Fruit fly (Drosophila melanogaster) whole organism, embryonic: ENCODE data around the gene CG9483.

Source experiments
- Atf3 ChIP-seq: fragments of 200-800 bp; sonication (Bioruptor generic); optimal IDR thresholded peaks from 3 replicates; lab custom pipeline; 2016; ENCODE audit warnings: missing biosample characterization, missing genetic modification characterization
- CG10274 ChIP-seq: fragments of 200-800 bp; sonication (Bioruptor generic); optimal IDR thresholded peaks from 3 replicates; lab custom pipeline; 2017; ENCODE audit warnings: missing biosample characterization, mild to moderate bottlenecking, missing genetic modification characterization
- CG10431 ChIP-seq: fragments of 200-800 bp; sonication (Bioruptor generic); optimal IDR thresholded peaks from 3 replicates; lab custom pipeline; 2018; ENCODE audit warnings: missing biosample characterization, mild to moderate bottlenecking, missing genetic modification characterization
- CG12071 ChIP-seq: fragments of 200-800 bp; sonication (Bioruptor generic); optimal IDR thresholded peaks from 3 replicates; lab custom pipeline; 2018; ENCODE audit warnings: missing biosample characterization, mild to moderate bottlenecking, missing genetic modification characterization
- CG13287 ChIP-seq: fragments of 200-800 bp; sonication (Bioruptor generic); IDR thresholded peaks from 2 replicates; pipeline ENCODE4 v1.3.6; 2022; ENCODE audit warnings: missing biosample characterization, missing genetic modification characterization; ENCODE audit not compliant: partially characterized antibody
- CG13894 ChIP-seq: fragments of 200-800 bp; sonication (Bioruptor generic); optimal IDR thresholded peaks from 3 replicates; lab custom pipeline; 2018; ENCODE audit warnings: missing biosample characterization, mild to moderate bottlenecking, missing genetic modification characterization, moderate library complexity
- CG14014 ChIP-seq: fragments of 200-800 bp; sonication (Bioruptor generic); IDR thresholded peaks from 2 replicates; pipeline ENCODE4 v1.3.6; 2022; ENCODE audit warnings: missing biosample characterization, missing genetic modification characterization
- CG15696 ChIP-seq: fragments of 200-800 bp; sonication (Bioruptor generic); optimal IDR thresholded peaks from 2 replicates; lab custom pipeline; 2019; ENCODE audit warnings: missing biosample characterization, mild to moderate bottlenecking, missing genetic modification characterization, moderate library complexity
- CG16779 ChIP-seq: fragments of 200-800 bp; sonication (Bioruptor generic); IDR thresholded peaks from 2 replicates; pipeline ENCODE4 v1.3.6; 2022; ENCODE audit warnings: missing biosample characterization, missing genetic modification characterization
- CG18619 ChIP-seq: fragments of 200-800 bp; sonication (Bioruptor generic); optimal IDR thresholded peaks from 3 replicates; lab custom pipeline; 2017; ENCODE audit warnings: missing biosample characterization, mild to moderate bottlenecking, missing genetic modification characterization
- CG2678 ChIP-seq: fragments of 200-800 bp; sonication (Bioruptor generic); optimal IDR thresholded peaks from 3 replicates; lab custom pipeline; 2019; ENCODE audit warnings: missing biosample characterization, mild to moderate bottlenecking, missing genetic modification characterization, moderate library complexity
- CG31365 ChIP-seq: fragments of 200-800 bp; sonication (Bioruptor generic); optimal IDR thresholded peaks from 2 replicates; lab custom pipeline; 2018; ENCODE audit warnings: missing biosample characterization, mild to moderate bottlenecking, missing genetic modification characterization
- CG3163 ChIP-seq: fragments of 200-800 bp; sonication (Bioruptor generic); optimal IDR thresholded peaks from 3 replicates; lab custom pipeline; 2016; ENCODE audit warnings: missing biosample characterization, missing genetic modification characterization
- CG3281 ChIP-seq: fragments of 200-800 bp; sonication (Bioruptor generic); optimal IDR thresholded peaks from 3 replicates; lab custom pipeline; 2017; ENCODE audit warnings: missing biosample characterization, mild to moderate bottlenecking, missing genetic modification characterization
- CG3847 ChIP-seq: fragments of 200-800 bp; sonication (Bioruptor generic); IDR thresholded peaks from 2 replicates; pipeline ENCODE4 v1.3.6; 2022; ENCODE audit warnings: missing biosample characterization, missing genetic modification characterization
- CG4360 ChIP-seq: fragments of 200-800 bp; sonication (Bioruptor generic); IDR thresholded peaks from 2 replicates; pipeline ENCODE4 v1.3.6; 2022; ENCODE audit warnings: missing biosample characterization, missing genetic modification characterization
- CG4730 ChIP-seq: fragments of 200-800 bp; sonication (Bioruptor generic); IDR thresholded peaks from 2 replicates; pipeline ENCODE4 v1.3.6; 2022; ENCODE audit warnings: missing biosample characterization, missing genetic modification characterization
- CG7963 ChIP-seq: fragments of 200-800 bp; sonication (Bioruptor generic); IDR thresholded peaks from 3 replicates; pipeline ENCODE4 v1.3.6; 2022; ENCODE audit warnings: missing biosample characterization, missing genetic modification characterization; ENCODE audit not compliant: partially characterized antibody
- CG8290 ChIP-seq, 3 experiments: fragments of 200-800 bp; sonication (Bioruptor generic); optimal IDR thresholded peaks; 2 replicates each; lab custom pipeline; 2016 to 2019; ENCODE audit warnings: missing biosample characterization in 3 of 3, missing genetic modification characterization in 3 of 3, mild to moderate bottlenecking in 2 of 3, moderate library complexity in 1 of 3
- CG8478 ChIP-seq: fragments of >200 bp; optimal IDR thresholded peaks from 2 replicates; lab custom pipeline; 2018
- CG8765 ChIP-seq: fragments of 200-800 bp; sonication (Bioruptor generic); IDR thresholded peaks from 2 replicates; pipeline ENCODE4 v1.3.6; 2022; ENCODE audit warnings: missing biosample characterization, missing genetic modification characterization
- CG8924 ChIP-seq: fragments of 200-800 bp; optimal IDR thresholded peaks from 3 replicates; lab custom pipeline; 2019; ENCODE audit warnings: missing biosample characterization, mild to moderate bottlenecking, missing genetic modification characterization, moderate library complexity
- CG9609 ChIP-seq: fragments of 200-800 bp; sonication (Bioruptor generic); optimal IDR thresholded peaks from 3 replicates; lab custom pipeline; 2016; ENCODE audit warnings: missing biosample characterization, missing genetic modification characterization
- CG9932 ChIP-seq: fragments of 200-800 bp; sonication (Bioruptor generic); IDR thresholded peaks from 2 replicates; pipeline ENCODE4 v1.3.6; 2022; ENCODE audit warnings: missing biosample characterization, missing genetic modification characterization
- Deaf1 ChIP-seq: fragments of 200-800 bp; optimal IDR thresholded peaks from 3 replicates; lab custom pipeline; 2019; ENCODE audit warnings: missing biosample characterization, mild to moderate bottlenecking, missing genetic modification characterization, moderate library complexity
- Dp ChIP-seq: fragments of 200-800 bp; sonication (Bioruptor generic); optimal IDR thresholded peaks from 2 replicates; lab custom pipeline; 2018; ENCODE audit warnings: missing biosample characterization, mild to moderate bottlenecking, missing genetic modification characterization, moderate library complexity
- Ets97D ChIP-seq: fragments of 200-800 bp; sonication (Bioruptor generic); optimal IDR thresholded peaks from 3 replicates; lab custom pipeline; 2016; ENCODE audit warnings: missing biosample characterization, missing genetic modification characterization
- H15 ChIP-seq: fragments of 200-800 bp; sonication (Bioruptor generic); IDR thresholded peaks from 3 replicates; pipeline ENCODE4 v1.3.6; 2022; ENCODE audit warnings: missing biosample characterization, missing genetic modification characterization
- Hey ChIP-seq: fragments of 200-800 bp; sonication (Bioruptor generic); optimal IDR thresholded peaks from 3 replicates; lab custom pipeline; 2018; ENCODE audit warnings: missing biosample characterization, mild to moderate bottlenecking, missing genetic modification characterization
- Hmx ChIP-seq: fragments of 200-800 bp; sonication (Bioruptor generic); optimal IDR thresholded peaks from 2 replicates; lab custom pipeline; 2016; ENCODE audit warnings: missing biosample characterization, missing genetic modification characterization
- Lim3 ChIP-seq: fragments of 200-800 bp; sonication (Bioruptor generic); IDR thresholded peaks from 2 replicates; pipeline ENCODE4 v1.3.6; 2022; ENCODE audit warnings: missing biosample characterization, missing genetic modification characterization
- Myb ChIP-seq: fragments of 200-800 bp; sonication (Bioruptor generic); optimal IDR thresholded peaks from 2 replicates; lab custom pipeline; 2016; ENCODE audit warnings: missing biosample characterization, missing genetic modification characterization
- NK7.1 ChIP-seq: fragments of 200-800 bp; sonication (Bioruptor generic); optimal IDR thresholded peaks from 3 replicates; lab custom pipeline; 2016; ENCODE audit warnings: missing biosample characterization, missing genetic modification characterization
- Neu2 ChIP-seq: fragments of 200-800 bp; sonication (Bioruptor generic); optimal IDR thresholded peaks from 3 replicates; lab custom pipeline; 2016; ENCODE audit warnings: missing biosample characterization, missing genetic modification characterization, borderline replicate concordance
- Oli ChIP-seq: fragments of 200-800 bp; sonication (Bioruptor generic); optimal IDR thresholded peaks from 2 replicates; lab custom pipeline; 2018; ENCODE audit warnings: missing biosample characterization, mild to moderate bottlenecking, missing genetic modification characterization, moderate library complexity
- Opbp ChIP-seq: fragments of 200-800 bp; sonication (Bioruptor generic); IDR thresholded peaks from 3 replicates; pipeline ENCODE4 v1.3.6; 2022; ENCODE audit warnings: missing biosample characterization, missing genetic modification characterization; ENCODE audit not compliant: partially characterized antibody
- Ravus ChIP-seq: fragments of 200-800 bp; sonication (Bioruptor generic); IDR thresholded peaks from 2 replicates; pipeline ENCODE4 v1.3.6; 2022; ENCODE audit warnings: missing biosample characterization, missing genetic modification characterization
- al ChIP-seq: fragments of 200-800 bp; sonication (Bioruptor generic); IDR thresholded peaks from 2 replicates; pipeline ENCODE4 v1.3.6; 2022; ENCODE audit warnings: missing biosample characterization, missing genetic modification characterization
- btn ChIP-seq: fragments of 200-800 bp; sonication (Bioruptor generic); optimal IDR thresholded peaks from 2 replicates; lab custom pipeline; 2016; ENCODE audit warnings: missing biosample characterization, missing genetic modification characterization
- gce ChIP-seq: fragments of 200-800 bp; sonication (Bioruptor generic); IDR thresholded peaks from 3 replicates; pipeline ENCODE4 v1.3.6; 2022; ENCODE audit warnings: missing biosample characterization, missing genetic modification characterization
- gem ChIP-seq: fragments of 200-800 bp; sonication (Bioruptor generic); optimal IDR thresholded peaks from 2 replicates; lab custom pipeline; 2019; ENCODE audit warnings: missing biosample characterization, mild to moderate bottlenecking, missing genetic modification characterization, moderate library complexity
- grn ChIP-seq: fragments of 200-800 bp; sonication (Bioruptor generic); optimal IDR thresholded peaks from 3 replicates; lab custom pipeline; 2017; ENCODE audit warnings: missing biosample characterization, missing genetic modification characterization
- gsb ChIP-seq: fragments of 200-800 bp; sonication (Bioruptor generic); IDR thresholded peaks from 2 replicates; pipeline ENCODE4 v1.3.6; 2022; ENCODE audit warnings: missing biosample characterization, missing genetic modification characterization
- hb ChIP-seq: fragments of 200-800 bp; sonication (Bioruptor generic); IDR thresholded peaks from 3 replicates; pipeline ENCODE4 v1.3.6; 2022; ENCODE audit warnings: missing biosample characterization, missing genetic modification characterization; ENCODE audit not compliant: partially characterized antibody
- hkb ChIP-seq, 2 experiments: fragments of 200-800 bp in 1 of 2; fragments of >200 bp in 1 of 2; sonication (Bioruptor generic) in 1 of 2; IDR thresholded peaks in 1 of 2; optimal IDR thresholded peaks in 1 of 2; 2 replicates each; pipeline versions ENCODE4 v1.3.6 to Lab custom; 2017 to 2022; ENCODE audit warnings: missing biosample characterization in 1 of 2, missing genetic modification characterization in 1 of 2
- hth ChIP-seq: fragments of >200 bp; optimal IDR thresholded peaks from 2 replicates; lab custom pipeline; 2017; ENCODE audit warnings: inconsistent platforms
- jing ChIP-seq: fragments of 200-800 bp; sonication (Bioruptor generic); optimal IDR thresholded peaks from 2 replicates; lab custom pipeline; 2018; ENCODE audit warnings: missing biosample characterization, mild to moderate bottlenecking, missing genetic modification characterization
- klu ChIP-seq: fragments of 200-800 bp; sonication (Bioruptor generic); IDR thresholded peaks from 2 replicates; pipeline ENCODE4 v1.3.6; 2022; ENCODE audit warnings: missing biosample characterization, missing genetic modification characterization
- nmo ChIP-seq: fragments of 200-800 bp; sonication (Bioruptor generic); optimal IDR thresholded peaks from 2 replicates; lab custom pipeline; 2018; ENCODE audit warnings: missing biosample characterization, mild to moderate bottlenecking, missing genetic modification characterization, moderate library complexity
- nom ChIP-seq: fragments of 200-800 bp; sonication (Bioruptor generic); optimal IDR thresholded peaks from 2 replicates; lab custom pipeline; 2017; ENCODE audit warnings: missing biosample characterization, missing genetic modification characterization, mild to moderate bottlenecking, moderate library complexity, missing genetic modification reagents
- slp2 ChIP-seq: fragments of 200-800 bp; sonication (Bioruptor generic); optimal IDR thresholded peaks from 2 replicates; lab custom pipeline; 2016; ENCODE audit warnings: missing biosample characterization, missing genetic modification characterization
- tio ChIP-seq: fragments of 200-800 bp; sonication (Bioruptor generic); optimal IDR thresholded peaks from 2 replicates; lab custom pipeline; 2017; ENCODE audit warnings: missing biosample characterization, missing genetic modification characterization, inconsistent platforms

Gene CG9483

dm6 chr2L:8888720-8889119 lies 22.2 kb downstream of the CG9483 start (continued):
- TF ChIP-seq CG14014 (GFP tag; lab: Robert Waterston, UW): no peak
- TF ChIP-seq Ets97D: peak; percentile 53
- TF ChIP-seq CG9609 (GFP tag; lab: Kevin White, UChicago): no peak
- TF ChIP-seq CG7963 (GFP tag; lab: Robert Waterston, UW): no peak
- TF ChIP-seq Hey (tag; lab: Kevin White, UChicago): no peak
- TF ChIP-seq tio: no peak
- TF ChIP-seq CG4730 (GFP tag; lab: Robert Waterston, UW): no peak
- TF ChIP-seq CG2678 (tag; lab: Kevin White, UChicago): no peak
- TF ChIP-seq CG15696 (tag; lab: Kevin White, UChicago): no peak
- no peak for TF ChIP-seq hb (GFP tag; lab: Robert Waterston, UW)
- no peak for TF ChIP-seq Atf3
- no peak for TF ChIP-seq CG31365 (tag; lab: Kevin White, UChicago)
- peak; percentile 65 for TF ChIP-seq Dp
- peak; percentile 60 for TF ChIP-seq CG3847 (GFP tag; lab: Robert Waterston, UW)
- TF ChIP-seq Hmx (GFP tag; lab: Kevin White, UChicago): no peak
- no peak for TF ChIP-seq CG13894 (tag; lab: Kevin White, UChicago)
- TF ChIP-seq Oli (tag; lab: Kevin White, UChicago): no peak
- no peak for TF ChIP-seq H15 (GFP tag; lab: Robert Waterston, UW)
- TF ChIP-seq Lim3 (GFP tag; lab: Robert Waterston, UW): no peak
- no peak for TF ChIP-seq CG16779
- no peak for TF ChIP-seq CG18619 (GFP tag; lab: Kevin White, UChicago)
- no peak for TF ChIP-seq CG10431
- TF ChIP-seq al: no peak
- no peak for TF ChIP-seq CG9932
- no peak for TF ChIP-seq grn
- TF ChIP-seq hkb (optimal IDR thresholded peaks at IDR 0.05; lab: Kevin White, UChicago): peak; percentile 75
- no peak for TF ChIP-seq hkb (GFP tag; IDR thresholded peaks at IDR 0.05; lab: Robert Waterston, UW)
- TF ChIP-seq gsb (GFP tag; lab: Robert Waterston, UW): no peak
- TF ChIP-seq klu (GFP tag; lab: Robert Waterston, UW): no peak
- no peak for TF ChIP-seq CG8290 (GFP tag; optimal IDR thresholded peaks at IDR 0.05; lab: Kevin White, UChicago)
- no peak for TF ChIP-seq CG8290 (tag; optimal IDR thresholded peaks at IDR 0.05; lab: Kevin White, UChicago)
- TF ChIP-seq jing: no peak
- no peak for TF ChIP-seq CG10274 (GFP tag; lab: Kevin White, UChicago)
- TF ChIP-seq nom (GFP tag; lab: Kevin White, UChicago): no peak
- no peak for TF ChIP-seq CG12071 (GFP tag; lab: Kevin White, UChicago)
- TF ChIP-seq Myb (GFP tag; lab: Kevin White, UChicago): peak; percentile 59
- no peak for TF ChIP-seq btn (GFP tag; lab: Kevin White, UChicago)
- no peak for TF ChIP-seq hth
- no peak for TF ChIP-seq NK7.1 (GFP tag; lab: Kevin White, UChicago)
- no peak for TF ChIP-seq Opbp (GFP tag; lab: Robert Waterston, UW)
- TF ChIP-seq gce (GFP tag; lab: Robert Waterston, UW): no peak
- TF ChIP-seq CG3163 (GFP tag; lab: Kevin White, UChicago): no peak
- TF ChIP-seq CG4360 (GFP tag; lab: Robert Waterston, UW): no peak
- TF ChIP-seq Neu2 (GFP tag; lab: Kevin White, UChicago): no peak
- peak; percentile 51 for TF ChIP-seq nmo (GFP tag; lab: Kevin White, UChicago)
- no peak for TF ChIP-seq slp2 (GFP tag; lab: Kevin White, UChicago)
- no peak for TF ChIP-seq CG8765 (GFP tag; lab: Robert Waterston, UW)
- no peak for TF ChIP-seq Deaf1 (tag; lab: Kevin White, UChicago)
- no peak for TF ChIP-seq CG8924
- TF ChIP-seq CG3281: no peak
- TF ChIP-seq gem (tag; lab: Kevin White, UChicago): no peak
- no peak for TF ChIP-seq CG13287 (GFP tag; lab: Robert Waterston, UW)
- TF ChIP-seq CG8478: no peak
- TF ChIP-seq Ravus (GFP tag; lab: Robert Waterston, UW): no peak
